Fruit fly (Drosophila melanogaster) whole organism: Measurements from ENCODE around the gene CG10616.

Experiments used
- CG8478 ChIP-seq: fragments of >200 bp; optimal IDR thresholded peaks from 2 replicates; lab custom pipeline; 2018; ENCODE audit warnings: inconsistent platforms
- Dll ChIP-seq: fragments of >200 bp; optimal IDR thresholded peaks from 2 replicates; lab custom pipeline; 2017
- EcR ChIP-seq, 2 experiments: fragments of >200 bp; optimal IDR thresholded peaks; 2 replicates each; lab custom pipeline; 2017; ENCODE audit warnings: missing biosample characterization in 2 of 2, missing genetic modification characterization in 2 of 2, missing genetic modification reagents in 2 of 2
- pan ChIP-seq: fragments of >200 bp; optimal IDR thresholded peaks from 2 replicates; lab custom pipeline; 2017
- psq ChIP-seq: fragments of >200 bp; optimal IDR thresholded peaks from 2 replicates; lab custom pipeline; 2017
- usp ChIP-seq: fragments of >200 bp; optimal IDR thresholded peaks from 2 replicates; lab custom pipeline; 2017; ENCODE audit warnings: missing biosample characterization, missing genetic modification characterization, mixed read lengths

CG10616 gene

dm6 chr3L:12494273-12494672, 22.7 kb downstream of the CG10616 start:
- TF ChIP-seq usp (GFP tag; lab: Kevin White, UChicago) = no peak
- TF ChIP-seq CG8478 = no peak
- TF ChIP-seq Dll = no peak
- TF ChIP-seq EcR (GFP tag; optimal IDR thresholded peaks at IDR 0.05; lab: Kevin White, UChicago) = no peak
- no peak for TF ChIP-seq psq (lab: Kevin White, UChicago)
- no peak for TF ChIP-seq pan

- no peak for TF ChIP-seq pan
- no peak for TF ChIP-seq psq (lab: Kevin White, UChicago)
- no peak for TF ChIP-seq Dll
- no peak for TF ChIP-seq usp (GFP tag; lab: Kevin White, UChicago)
- no peak for TF ChIP-seq CG8478
- no peak for TF ChIP-seq EcR (GFP tag; optimal IDR thresholded peaks at IDR 0.05; lab: Kevin White, UChicago)
Observed at dm6 chr3L:12495312-12495725, 23.8 kb downstream of the CG10616 start.

DNA sequence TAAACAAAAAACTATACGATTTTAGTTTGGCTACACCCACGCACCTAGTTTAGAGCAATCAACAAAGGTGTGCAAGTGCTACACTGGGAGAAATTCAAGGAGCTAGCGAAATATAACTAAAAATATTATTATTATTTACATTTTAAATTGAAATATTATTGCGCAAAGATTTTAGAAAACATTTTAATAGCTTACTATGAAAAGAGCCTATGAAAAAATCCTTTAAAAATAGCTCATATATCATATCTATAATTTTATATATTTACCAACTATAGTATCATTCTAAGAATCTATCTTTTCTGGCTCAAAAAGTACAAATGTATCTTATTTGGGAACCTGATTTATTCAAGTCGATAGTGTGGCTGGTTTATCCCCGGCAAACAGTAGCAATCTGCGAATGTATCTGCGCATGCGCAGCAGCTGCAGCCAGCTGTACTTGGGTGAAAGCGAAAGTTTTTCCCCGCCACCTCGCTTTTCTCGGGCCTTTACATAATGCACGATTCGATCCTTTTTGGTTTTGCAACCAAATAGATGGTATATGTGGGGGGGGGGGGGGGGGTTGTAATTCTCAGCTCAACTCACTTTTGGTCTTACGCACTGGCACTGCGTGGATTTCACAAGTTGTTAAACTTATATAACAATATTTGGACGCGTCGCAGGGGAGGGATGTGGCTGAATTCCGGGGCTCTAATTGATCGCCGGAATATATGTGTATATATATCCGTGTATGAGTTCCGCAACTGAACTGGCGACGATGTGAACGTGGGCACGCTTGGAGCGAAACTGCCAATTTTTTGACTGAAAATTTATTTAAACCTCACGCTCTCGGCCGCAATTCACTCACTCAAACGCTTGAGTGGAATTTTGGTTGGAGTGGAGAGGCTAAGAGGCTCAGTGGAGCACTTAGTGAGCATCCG, 25.2 kb downstream of the CG10616 start, which contains the start of gene CG10657:
CG10657 (minus strand) TSS at position 789 of the 917 bp plus-strand sequence.
- no peak for TF ChIP-seq usp (GFP tag; lab: Kevin White, UChicago)
- no peak for TF ChIP-seq EcR (GFP tag; optimal IDR thresholded peaks at IDR 0.05; lab: Kevin White, UChicago)
- no peak for TF ChIP-seq psq (lab: Kevin White, UChicago)
- TF ChIP-seq Dll = no peak
- no peak for TF ChIP-seq pan

dm6 chr3L:12501249-12501648, 29.7 kb downstream of the CG10616 start, which contains the start of the genes CG10638 and CG10681:
TSS of gene CG10638 (minus strand) at chr3L:12501311.
TSS of gene CG10681 (plus strand) at chr3L:12501513.
- TF ChIP-seq CG8478 = no peak
- no peak for TF ChIP-seq pan
- no peak for TF ChIP-seq usp (GFP tag; lab: Kevin White, UChicago)
- TF ChIP-seq EcR (GFP tag; optimal IDR thresholded peaks at IDR 0.05; lab: Kevin White, UChicago) = no peak
- TF ChIP-seq Dll = no peak
- TF ChIP-seq psq (lab: Kevin White, UChicago) = no peak

dm6 chr3L:12503865-12504650, 32.5 kb downstream of the CG10616 start, which contains the start of the genes CG10646 and vih:
TSS of gene CG10646 (minus strand) at chr3L:12503894.
TSS of gene vih (plus strand) at chr3L:12504292.
- TF ChIP-seq EcR (GFP tag; optimal IDR thresholded peaks at IDR 0.05; lab: Kevin White, UChicago) (no peak), usp (GFP tag; lab: Kevin White, UChicago) (no peak), CG8478 (no peak)

dm6 chr3L:12505990-12506389, 34.5 kb downstream of the CG10616 start:
- no peak for TF ChIP-seq usp (GFP tag; lab: Kevin White, UChicago)
- no peak for TF ChIP-seq Dll

DNA sequence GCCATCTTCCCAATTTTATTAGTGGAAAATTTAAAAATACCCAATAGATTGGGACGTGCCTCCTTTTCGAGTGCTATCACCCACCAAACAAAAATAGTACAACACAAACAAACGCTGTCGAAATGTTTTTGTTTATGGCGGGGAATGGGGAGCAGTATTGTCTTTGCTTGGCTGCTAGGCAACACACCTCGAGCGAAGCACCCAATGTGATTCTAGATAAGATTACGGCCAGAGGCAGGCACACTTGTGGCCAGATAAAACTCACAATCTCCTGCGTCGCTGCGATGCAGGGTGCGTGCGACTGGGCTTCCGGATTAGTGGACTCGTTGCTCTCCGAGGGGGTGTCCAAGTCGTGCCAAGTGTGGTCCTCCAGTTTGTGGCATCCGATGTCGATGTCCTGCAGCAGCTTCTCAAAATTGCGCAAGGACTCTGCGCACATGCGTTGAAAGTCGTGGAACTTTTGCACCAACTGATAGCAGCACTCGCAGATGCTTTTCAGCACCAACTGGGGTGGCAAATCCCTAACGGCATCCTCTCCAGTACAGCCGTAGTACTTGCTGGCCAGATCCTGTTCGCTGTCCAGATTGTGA, 35.5 kb downstream of the CG10616 start:
- no peak for TF ChIP-seq EcR (GFP tag; optimal IDR thresholded peaks at IDR 0.05; lab: Kevin White, UChicago)
- TF ChIP-seq Dll = no peak
- no peak for TF ChIP-seq usp (GFP tag; lab: Kevin White, UChicago)
- TF ChIP-seq CG8478 = no peak
- TF ChIP-seq psq (lab: Kevin White, UChicago) = no peak
- no peak for TF ChIP-seq pan

- TF ChIP-seq psq (lab: Kevin White, UChicago) (no peak), CG8478 (no peak), usp (GFP tag; lab: Kevin White, UChicago) (no peak), pan (no peak), Dll (no peak), EcR (GFP tag; optimal IDR thresholded peaks at IDR 0.05; lab: Kevin White, UChicago) (no peak)
Observed at dm6 chr3L:12507571-12507970, 36.0 kb downstream of the CG10616 start, which contains the start of gene CG10654. TSS of gene CG10654 (minus strand) at chr3L:12507840.

- TF ChIP-seq usp (GFP tag; lab: Kevin White, UChicago) (no peak), CG8478 (no peak), EcR (GFP tag; optimal IDR thresholded peaks at IDR 0.05; lab: Kevin White, UChicago) (no peak), pan (no peak), Dll (no peak)
Observed at dm6 chr3L:12514762-12515215, 43.3 kb downstream of the CG10616 start, which contains the start of the genes sti and tral. TSS of gene sti (minus strand) at chr3L:12514815. TSS of gene tral (plus strand) at chr3L:12515059.

dm6 chr3L:12515691-12516455, 44.3 kb downstream of the CG10616 start:
- TF ChIP-seq Dll = peak; percentile 43
- no peak for TF ChIP-seq EcR (GFP tag; optimal IDR thresholded peaks at IDR 0.05; lab: Kevin White, UChicago)

- TF ChIP-seq Dll = no peak
- TF ChIP-seq psq (lab: Kevin White, UChicago) = no peak
- TF ChIP-seq usp (GFP tag; lab: Kevin White, UChicago) = no peak
- TF ChIP-seq pan = no peak
- TF ChIP-seq CG8478 = no peak
- no peak for TF ChIP-seq EcR (GFP tag; optimal IDR thresholded peaks at IDR 0.05; lab: Kevin White, UChicago)
Observed at dm6 chr3L:12517443-12518209, 46.1 kb downstream of the CG10616 start.
